Fruit fly (Drosophila melanogaster) whole organism, pupa: ENCODE data around the gene CG7988.

ENCODE experiments used
- CG10348 ChIP-seq: fragments of 200-800 bp; sonication (Bioruptor generic); IDR thresholded peaks from 2 replicates; pipeline ENCODE4 v1.3.6; 2022; ENCODE audit warnings: missing biosample characterization, missing genetic modification characterization
- CG12605 ChIP-seq: fragments of 200-800 bp; sonication (Bioruptor generic); IDR thresholded peaks from 2 replicates; pipeline ENCODE4 v1.3.6; 2022; ENCODE audit warnings: missing biosample characterization, missing genetic modification characterization
- CG13204 ChIP-seq: fragments of 200-800 bp; sonication (Bioruptor generic); optimal IDR thresholded peaks from 2 replicates; lab custom pipeline; 2018; ENCODE audit warnings: missing biosample characterization, mild to moderate bottlenecking, missing genetic modification characterization, moderate library complexity
- CG15710 ChIP-seq: fragments of 200-800 bp; sonication (Bioruptor generic); optimal IDR thresholded peaks from 2 replicates; lab custom pipeline; 2018; ENCODE audit warnings: missing biosample characterization, mild to moderate bottlenecking, missing genetic modification characterization, moderate library complexity
- CG4496 ChIP-seq: fragments of 200-800 bp; sonication (Bioruptor generic); IDR thresholded peaks from 3 replicates; pipeline ENCODE4 v1.3.6; 2022; ENCODE audit warnings: missing biosample characterization, missing genetic modification characterization
- D1 ChIP-seq: fragments of 200-800 bp; sonication (Bioruptor generic); optimal IDR thresholded peaks from 2 replicates; lab custom pipeline; 2018; ENCODE audit warnings: missing biosample characterization, mild to moderate bottlenecking, missing genetic modification characterization, moderate library complexity
- Ets98B ChIP-seq: fragments of 200-800 bp; sonication (Bioruptor generic); IDR thresholded peaks from 2 replicates; pipeline ENCODE4 v1.3.6; 2022; ENCODE audit warnings: missing biosample characterization, missing genetic modification characterization
- Pif1B ChIP-seq: fragments of 200-800 bp; sonication (Bioruptor generic); optimal IDR thresholded peaks from 3 replicates; lab custom pipeline; 2016; ENCODE audit warnings: missing biosample characterization, missing genetic modification characterization
- Snoo ChIP-seq: fragments of 200-800 bp; sonication (Bioruptor generic); optimal IDR thresholded peaks from 3 replicates; lab custom pipeline; 2017; ENCODE audit warnings: missing biosample characterization, mild to moderate bottlenecking, missing genetic modification characterization, inconsistent platforms
- fd96Ca ChIP-seq: fragments of 200-800 bp; sonication (Bioruptor generic); IDR thresholded peaks from 3 replicates; pipeline ENCODE4 v1.3.6; 2022; ENCODE audit warnings: missing biosample characterization, missing genetic modification characterization

DNA sequence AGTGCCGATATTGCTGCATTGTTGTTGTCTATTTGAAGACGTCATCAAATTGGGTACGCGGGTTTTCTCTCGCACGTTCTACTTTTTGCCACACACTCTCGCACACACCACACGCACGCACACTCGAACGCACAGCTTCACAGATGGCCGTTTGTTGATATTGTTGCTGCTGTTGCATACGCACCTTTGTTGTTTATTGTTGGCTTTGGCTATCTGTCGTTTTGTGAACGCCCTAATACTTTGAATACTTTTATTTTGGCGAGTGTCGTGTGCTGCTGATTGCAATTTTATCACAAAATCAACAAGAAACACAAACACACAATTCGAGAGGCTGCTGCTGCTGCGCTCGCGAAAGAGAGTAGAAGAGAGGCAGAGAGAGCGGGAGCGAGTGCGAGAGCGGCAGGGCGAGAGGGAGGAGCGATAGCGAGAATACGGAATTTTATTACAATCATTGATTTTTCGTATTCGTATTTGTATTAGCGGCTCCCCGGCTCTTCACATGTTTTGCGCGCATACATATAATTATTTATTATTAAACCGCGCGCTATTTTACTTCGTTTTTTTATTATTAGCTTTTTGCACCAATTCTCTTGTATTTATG is 21.7 kb upstream of the CG7988 start:
- no peak for TF ChIP-seq CG10348 (GFP tag; lab: Robert Waterston, UW)
- no peak for TF ChIP-seq CG12605
- peak; percentile 35 for TF ChIP-seq Snoo
- TF ChIP-seq D1: no peak
- no peak for TF ChIP-seq CG4496 (GFP tag; lab: Robert Waterston, UW)
- TF ChIP-seq CG13204 (GFP tag; lab: Kevin White, UChicago): peak; percentile 23
- no peak for TF ChIP-seq Ets98B
- peak; percentile 47 for TF ChIP-seq Pif1B (GFP tag; lab: Kevin White, UChicago)
- TF ChIP-seq CG15710 (tag; lab: Kevin White, UChicago): no peak
- TF ChIP-seq fd96Ca (GFP tag; lab: Robert Waterston, UW): no peak
